Worm (Caenorhabditis elegans): Measurements from ENCODE around the gene nlp-19.
A peak's percentile ranks its signal among the peaks of the same experiment; 100 is the strongest.

The nlp-19 gene

ce11 chrX:10961724-10962123 lies 3.2 kb downstream of the nlp-19 start:
- no peak for TF ChIP-seq ceh-45 (GFP tag; IDR thresholded peaks at IDR 0.05)
- no peak for TF ChIP-seq unc-3 (GFP tag; conservative IDR thresholded peaks at IDR 0.05)
- TF ChIP-seq unc-3 (tag; optimal IDR thresholded peaks at IDR 0.05), result no peak

- TF ChIP-seq C08G9.2 (tag; optimal IDR thresholded peaks at IDR 0.05) (peak; percentile 57), ahr-1 (tag; optimal IDR thresholded peaks at IDR 0.05) (peak; percentile 39), sox-2 (GFP tag; IDR thresholded peaks at IDR 0.05) (peak; percentile 51), ztf-16 (tag; optimal IDR thresholded peaks at IDR 0.05) (peak; percentile 85), npax-4 (tag; optimal IDR thresholded peaks at IDR 0.05) (peak; percentile 68), hlh-6 (tag; optimal IDR thresholded peaks at IDR 0.05) (peak; percentile 70), elt-4 (tag; optimal IDR thresholded peaks at IDR 0.05) (no peak), pha-4 (tag; optimal IDR thresholded peaks at IDR 0.05) (no peak), ceh-6 (GFP tag; optimal IDR thresholded peaks at IDR 0.05) (peak; percentile 80), ceh-19 (GFP tag; optimal IDR thresholded peaks at IDR 0.05) (peak; percentile 83), ama-1 (optimal IDR thresholded peaks at IDR 0.05) (no peak), hlh-8 (tag; optimal IDR thresholded peaks at IDR 0.05) (peak; percentile 82), C38D4.7 (GFP tag; optimal IDR thresholded peaks at IDR 0.05) (peak; percentile 73), K02D7.2 (tag; optimal IDR thresholded peaks at IDR 0.05) (peak; percentile 81), zip-5 (tag; optimal IDR thresholded peaks at IDR 0.05) (peak; percentile 58), ceh-48 (tag; optimal IDR thresholded peaks at IDR 0.05) (peak; percentile 71), ceh-2 (tag; optimal IDR thresholded peaks at IDR 0.05) (peak; percentile 75), mec-3 (tag; optimal IDR thresholded peaks at IDR 0.05; ENCODE audit: borderline replicate concordance) (no peak), ceh-30 (tag; optimal IDR thresholded peaks at IDR 0.05) (no peak), pha-2 (tag; optimal IDR thresholded peaks at IDR 0.05) (peak; percentile 57), hlh-30 (tag; optimal IDR thresholded peaks at IDR 0.05; ENCODE audit: insufficient read depth) (peak; percentile 43), nhr-232 (tag; optimal IDR thresholded peaks at IDR 0.05) (peak; percentile 70), fkh-10 (GFP tag; optimal IDR thresholded peaks at IDR 0.05) (no peak), hlh-13 (GFP tag; optimal IDR thresholded peaks at IDR 0.05) (peak; percentile 64), lim-6 (tag; optimal IDR thresholded peaks at IDR 0.05) (peak; percentile 46), unc-42 (tag; optimal IDR thresholded peaks at IDR 0.05) (peak; percentile 37), syd-9 (tag; optimal IDR thresholded peaks at IDR 0.05) (peak; percentile 82), ceh-34 (tag; optimal IDR thresholded peaks at IDR 0.05) (peak; percentile 82), fax-1 (tag; optimal IDR thresholded peaks at IDR 0.05) (peak; percentile 77), fkh-6 (tag; optimal IDR thresholded peaks at IDR 0.05) (peak; percentile 81), pros-1 (tag; optimal IDR thresholded peaks at IDR 0.05) (no peak), pag-3 (tag; optimal IDR thresholded peaks at IDR 0.05; ENCODE audit: borderline replicate concordance) (peak; percentile 14), ceh-14 (tag; optimal IDR thresholded peaks at IDR 0.05) (peak; percentile 60), ceh-22 (tag; optimal IDR thresholded peaks at IDR 0.05) (no peak), pat-9 (tag; optimal IDR thresholded peaks at IDR 0.05) (peak; percentile 86), Y22D7AL.16 (tag; optimal IDR thresholded peaks at IDR 0.05) (peak; percentile 72), dve-1 (tag; optimal IDR thresholded peaks at IDR 0.05) (peak; percentile 40), rnt-1 (tag; optimal IDR thresholded peaks at IDR 0.05) (peak; percentile 33), che-1 (tag; optimal IDR thresholded peaks at IDR 0.05) (peak; percentile 84), nfya-1 (tag; optimal IDR thresholded peaks at IDR 0.05) (peak; percentile 56), K09A11.1 (tag; optimal IDR thresholded peaks at IDR 0.05; ENCODE audit: insufficient read depth) (peak; percentile 75), tbx-2 (tag; optimal IDR thresholded peaks at IDR 0.05) (peak; percentile 80), unc-55 (GFP tag; optimal IDR thresholded peaks at IDR 0.05) (no peak), unc-86 (tag; optimal IDR thresholded peaks at IDR 0.05) (peak; percentile 73), sox-4 (tag; optimal IDR thresholded peaks at IDR 0.05) (peak; percentile 83), madf-2 (tag; optimal IDR thresholded peaks at IDR 0.05) (peak; percentile 77), ttx-3 (tag; optimal IDR thresholded peaks at IDR 0.05) (peak; percentile 88), eyg-1 (tag; optimal IDR thresholded peaks at IDR 0.05) (peak; percentile 73)
Observed at ce11 chrX:10963453-10964046, 5.0 kb downstream of the nlp-19 start, which contains the start of gene nas-10. nas-10 (minus strand) TSS chrX:10963503.

Measured in whole organism, late embryonic.